Worm (Caenorhabditis elegans) whole organism, late embryonic: ENCODE measurements around the gene etc-1.

Experiments
- C08G9.2 ChIP-seq: sonication (generic microtip); optimal IDR thresholded peaks from 2 replicates; lab custom pipeline; 2016; ENCODE audit warnings: mild to moderate bottlenecking, missing genetic modification characterization, moderate library complexity, missing compliant biosample characterization
- C38D4.7 ChIP-seq: fragments of 200-800 bp; sonication (Bioruptor generic); optimal IDR thresholded peaks from 2 replicates; lab custom pipeline; 2018; ENCODE audit warnings: mild to moderate bottlenecking, missing genetic modification characterization, moderate library complexity, missing compliant biosample characterization
- K09A11.1 ChIP-seq: sonication (generic microtip); optimal IDR thresholded peaks from 2 replicates; lab custom pipeline; 2017; ENCODE audit warnings: antibody characterized with exemption, mild to moderate bottlenecking, missing genetic modification characterization, missing compliant biosample characterization; ENCODE audit not compliant: insufficient read depth
- ahr-1 ChIP-seq: sonication (generic microtip); optimal IDR thresholded peaks from 2 replicates; lab custom pipeline; 2016; ENCODE audit warnings: missing genetic modification characterization, missing compliant biosample characterization
- ceh-18 ChIP-seq: sonication (generic microtip); optimal IDR thresholded peaks from 2 replicates; lab custom pipeline; 2016; ENCODE audit warnings: missing genetic modification characterization, missing compliant biosample characterization
- ceh-22 ChIP-seq: sonication (generic microtip); optimal IDR thresholded peaks from 2 replicates; lab custom pipeline; 2017; ENCODE audit warnings: missing biosample characterization, missing genetic modification characterization
- ceh-24 ChIP-seq: sonication (generic microtip); optimal IDR thresholded peaks from 2 replicates; lab custom pipeline; 2016; ENCODE audit warnings: mild to moderate bottlenecking, missing genetic modification characterization, missing compliant biosample characterization
- ceh-31 ChIP-seq: sonication (generic microtip); optimal IDR thresholded peaks from 2 replicates; lab custom pipeline; 2016; ENCODE audit warnings: missing genetic modification characterization, missing compliant biosample characterization
- ceh-34 ChIP-seq: sonication (generic microtip); optimal IDR thresholded peaks from 2 replicates; lab custom pipeline; 2016; ENCODE audit warnings: mild to moderate bottlenecking, missing genetic modification characterization, missing compliant biosample characterization
- ceh-6 ChIP-seq: fragments of 200-800 bp; sonication (Bioruptor generic); optimal IDR thresholded peaks from 2 replicates; lab custom pipeline; 2018; ENCODE audit warnings: mild to moderate bottlenecking, missing genetic modification characterization, missing compliant biosample characterization
- ceh-9 ChIP-seq: sonication (generic microtip); optimal IDR thresholded peaks from 2 replicates; lab custom pipeline; 2016; ENCODE audit warnings: mild to moderate bottlenecking, missing genetic modification characterization, inconsistent platforms, missing compliant biosample characterization
- che-1 ChIP-seq: sonication (generic microtip); optimal IDR thresholded peaks from 2 replicates; lab custom pipeline; 2016; ENCODE audit warnings: mild to moderate bottlenecking, missing genetic modification characterization, missing compliant biosample characterization
- dmd-4 ChIP-seq: sonication (generic microtip); optimal IDR thresholded peaks from 2 replicates; lab custom pipeline; 2016; ENCODE audit warnings: borderline replicate concordance, missing genetic modification characterization, missing compliant biosample characterization
- dve-1 ChIP-seq: sonication (generic microtip); optimal IDR thresholded peaks from 2 replicates; lab custom pipeline; 2017; ENCODE audit warnings: antibody characterized with exemption, mild to moderate bottlenecking, missing genetic modification characterization, missing compliant biosample characterization
- elt-2 ChIP-seq: sonication (generic microtip); optimal IDR thresholded peaks from 2 replicates; lab custom pipeline; 2016; ENCODE audit warnings: missing genetic modification reagents, missing genetic modification characterization, missing compliant biosample characterization
- fax-1 ChIP-seq: sonication (generic microtip); optimal IDR thresholded peaks from 2 replicates; lab custom pipeline; 2016; ENCODE audit warnings: missing genotype, missing genetic modification characterization, missing compliant biosample characterization
- fkh-10 ChIP-seq: fragments of 150-350 bp; optimal IDR thresholded peaks from 2 replicates; lab custom pipeline; 2014; ENCODE audit warnings: missing biosample characterization, missing genetic modification reagents, missing genetic modification characterization
- fkh-6 ChIP-seq: sonication (generic microtip); optimal IDR thresholded peaks from 2 replicates; lab custom pipeline; 2016; ENCODE audit warnings: missing genetic modification characterization, missing compliant biosample characterization
- hlh-15 ChIP-seq: sonication (generic microtip); optimal IDR thresholded peaks from 2 replicates; lab custom pipeline; 2016; ENCODE audit warnings: missing genetic modification characterization, missing compliant biosample characterization
- hlh-6 ChIP-seq: sonication (generic microtip); optimal IDR thresholded peaks from 2 replicates; lab custom pipeline; 2016; ENCODE audit warnings: missing genotype, missing genetic modification characterization, missing compliant biosample characterization
- lim-6 ChIP-seq: sonication (generic microtip); optimal IDR thresholded peaks from 2 replicates; lab custom pipeline; 2016; ENCODE audit warnings: missing genetic modification characterization, missing compliant biosample characterization
- madf-2 ChIP-seq: sonication (generic microtip); optimal IDR thresholded peaks from 2 replicates; lab custom pipeline; 2017; ENCODE audit warnings: missing genetic modification characterization, missing compliant biosample characterization
- mec-3 ChIP-seq: sonication (generic microtip); optimal IDR thresholded peaks from 2 replicates; lab custom pipeline; 2016; ENCODE audit warnings: borderline replicate concordance, missing genetic modification characterization, missing compliant biosample characterization
- nfya-1 ChIP-seq: sonication (generic microtip); optimal IDR thresholded peaks from 2 replicates; lab custom pipeline; 2017; ENCODE audit warnings: missing genetic modification characterization, mild to moderate bottlenecking, missing compliant biosample characterization, antibody characterized with exemption, moderate library complexity
- nhr-11 ChIP-seq: fragments of 150-350 bp; optimal IDR thresholded peaks from 2 replicates; lab custom pipeline; 2014; ENCODE audit warnings: missing biosample characterization, missing genetic modification characterization
- pag-3 ChIP-seq: sonication (generic microtip); optimal IDR thresholded peaks from 2 replicates; lab custom pipeline; 2016; ENCODE audit warnings: missing compliant biosample characterization, missing genetic modification characterization, borderline replicate concordance
- pax-1 ChIP-seq: fragments of 150-350 bp; optimal IDR thresholded peaks from 2 replicates; lab custom pipeline; 2014; ENCODE audit warnings: missing biosample characterization, missing genetic modification characterization
- pha-2 ChIP-seq: sonication (generic microtip); optimal IDR thresholded peaks from 2 replicates; lab custom pipeline; 2017; ENCODE audit warnings: mild to moderate bottlenecking, missing genetic modification characterization, missing compliant biosample characterization
- pha-4 ChIP-seq: fragments of 150-350 bp; optimal IDR thresholded peaks from 2 replicates; lab custom pipeline; 2018; ENCODE audit warnings: missing biosample characterization, missing genetic modification reagents, missing genetic modification characterization
- pros-1 ChIP-seq: fragments of 150-350 bp; optimal IDR thresholded peaks from 2 replicates; lab custom pipeline; 2014; ENCODE audit warnings: missing biosample characterization, missing genetic modification reagents, missing genetic modification characterization
- ref-2 ChIP-seq: sonication (generic microtip); optimal IDR thresholded peaks from 2 replicates; lab custom pipeline; 2016; ENCODE audit warnings: missing genetic modification characterization, missing compliant biosample characterization
- rnt-1 ChIP-seq: sonication (generic microtip); optimal IDR thresholded peaks from 2 replicates; lab custom pipeline; 2016; ENCODE audit warnings: missing genetic modification characterization, missing compliant biosample characterization
- tbx-7 ChIP-seq: sonication (generic microtip); optimal IDR thresholded peaks from 2 replicates; lab custom pipeline; 2016; ENCODE audit warnings: missing genotype, missing genetic modification characterization, missing compliant biosample characterization
- unc-3 ChIP-seq, 2 experiments: fragments of 200-800 bp in 1 of 2; sonication (Bioruptor generic) in 1 of 2; sonication (generic microtip) in 1 of 2; conservative IDR thresholded peaks in 1 of 2; optimal IDR thresholded peaks in 1 of 2; 2 replicates each; pipeline versions ENCODE4 v1.3.6 to Lab custom; 2016 to 2022; ENCODE audit warnings: missing compliant biosample characterization in 2 of 2, missing genetic modification characterization in 2 of 2, missing genetic modification reagents in 1 of 2
- unc-42 ChIP-seq: sonication (generic microtip); optimal IDR thresholded peaks from 2 replicates; lab custom pipeline; 2016; ENCODE audit warnings: missing genotype, missing genetic modification characterization, missing compliant biosample characterization
- unc-55 ChIP-seq: sonication (generic microtip); optimal IDR thresholded peaks from 2 replicates; lab custom pipeline; 2017; ENCODE audit warnings: missing biosample characterization, missing genetic modification reagents, missing genetic modification characterization
- unc-86 ChIP-seq: sonication (generic microtip); optimal IDR thresholded peaks from 2 replicates; lab custom pipeline; 2016; ENCODE audit warnings: missing genetic modification characterization, missing compliant biosample characterization

Gene etc-1

DNA sequence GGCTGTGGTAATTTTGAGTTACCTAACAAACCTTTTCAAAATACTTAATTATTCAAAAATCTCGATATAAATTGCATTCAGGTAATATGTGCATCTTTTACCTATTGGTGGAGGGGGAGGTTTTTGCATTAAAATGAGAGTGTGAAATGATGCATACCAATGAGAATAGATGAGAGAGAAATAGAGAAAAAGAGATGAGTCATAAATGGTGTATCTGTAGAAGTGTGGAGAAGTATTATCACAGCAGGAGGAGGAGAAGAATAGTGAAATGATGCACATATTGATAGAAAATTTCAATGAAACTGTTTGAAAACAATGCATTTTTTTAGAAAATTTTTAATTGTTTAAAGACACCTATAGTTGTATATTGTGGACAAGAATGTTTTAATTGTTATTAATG is 24.1 kb upstream of the etc-1 start:
- TF ChIP-seq fax-1 (no peak), ceh-34 (tag; lab: Kevin White, UChicago) (no peak), pha-2 (tag; lab: Kevin White, UChicago) (no peak), unc-42 (tag; lab: Kevin White, UChicago) (no peak), ceh-31 (tag; lab: Kevin White, UChicago) (no peak)

DNA sequence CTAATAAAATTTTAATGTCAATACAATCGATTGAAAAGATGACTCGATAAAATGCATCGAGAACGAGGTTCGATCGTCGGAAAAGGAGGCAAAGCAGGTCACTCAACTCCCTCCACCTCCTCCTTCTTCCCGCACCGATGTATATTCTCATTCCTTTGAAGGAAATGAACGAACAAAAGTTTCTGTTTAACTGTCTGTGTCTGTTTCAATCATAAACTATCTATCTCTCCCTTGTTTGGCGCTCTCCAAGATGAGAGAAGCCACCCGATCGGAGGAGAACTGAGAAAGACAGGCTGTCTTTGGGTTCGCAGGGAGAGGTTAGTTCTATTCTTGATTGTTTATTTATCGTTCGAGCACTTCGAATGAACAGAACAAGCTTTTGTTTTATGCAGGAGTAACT is 23.5 kb upstream of the etc-1 start, which contains the start of gene D2085.7:
D2085.7 (plus strand) TSS at position 251 of the 400 bp plus-strand sequence.
- TF ChIP-seq K09A11.1 (tag; lab: Kevin White, UChicago) (no peak), pha-4 (no peak), mec-3 (tag; lab: Kevin White, UChicago) (no peak), nhr-11 (no peak), unc-55 (GFP tag; lab: Kevin White, UChicago) (no peak), tbx-7 (tag; lab: Kevin White, UChicago) (no peak), ref-2 (tag; lab: Kevin White, UChicago) (no peak), unc-3 (GFP tag; conservative IDR thresholded peaks at IDR 0.05; lab: Robert Waterston, UW) (no peak), unc-3 (tag; optimal IDR thresholded peaks at IDR 0.05; lab: Kevin White, UChicago) (no peak), ceh-18 (no peak), pax-1 (tag; lab: Kevin White, UChicago) (no peak), rnt-1 (no peak), pros-1 (no peak), C08G9.2 (tag; lab: Kevin White, UChicago) (no peak), dmd-4 (tag; lab: Kevin White, UChicago) (no peak), nfya-1 (tag; lab: Kevin White, UChicago) (no peak), dve-1 (tag; lab: Kevin White, UChicago) (no peak), unc-86 (no peak), ahr-1 (tag; lab: Kevin White, UChicago) (no peak), ceh-22 (no peak), hlh-15 (tag; lab: Kevin White, UChicago) (no peak)

DNA sequence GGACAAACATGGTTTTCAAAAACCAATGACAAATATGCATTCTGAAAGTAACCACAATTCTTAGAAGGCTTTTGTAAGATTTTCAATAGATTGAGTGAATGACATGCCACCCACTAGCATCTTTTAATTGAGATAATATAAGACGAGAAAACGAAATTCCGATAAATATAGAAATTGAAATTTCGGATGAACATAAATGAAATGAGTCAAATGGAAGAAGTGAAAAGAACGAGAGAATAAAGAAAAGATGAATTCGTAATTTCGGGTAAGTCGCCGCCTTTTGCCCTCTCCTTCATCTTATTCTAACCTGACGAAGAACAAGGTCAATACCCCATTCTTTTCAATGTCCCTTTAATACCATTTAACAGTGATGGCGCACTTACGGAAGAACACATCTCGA is 22.3 kb upstream of the etc-1 start:
- TF ChIP-seq C38D4.7 (GFP tag; lab: Kevin White, UChicago) (no peak), ceh-18 (no peak), dmd-4 (tag; lab: Kevin White, UChicago) (no peak), ceh-9 (tag; lab: Kevin White, UChicago) (no peak), unc-3 (GFP tag; conservative IDR thresholded peaks at IDR 0.05; lab: Robert Waterston, UW) (no peak), unc-3 (tag; optimal IDR thresholded peaks at IDR 0.05; lab: Kevin White, UChicago) (no peak), pag-3 (tag; lab: Kevin White, UChicago) (no peak), che-1 (tag; lab: Kevin White, UChicago) (no peak), fkh-10 (GFP tag; lab: Kevin White, UChicago) (no peak), ceh-24 (no peak), elt-2 (tag; lab: Kevin White, UChicago) (no peak), lim-6 (tag; lab: Kevin White, UChicago) (no peak), ceh-6 (GFP tag; lab: Kevin White, UChicago) (no peak), pax-1 (tag; lab: Kevin White, UChicago) (no peak), fkh-6 (tag; lab: Kevin White, UChicago) (no peak), ahr-1 (tag; lab: Kevin White, UChicago) (no peak), madf-2 (no peak), hlh-6 (tag; lab: Kevin White, UChicago) (no peak), pha-2 (tag; lab: Kevin White, UChicago) (no peak), ceh-31 (tag; lab: Kevin White, UChicago) (no peak)
